Worm (Caenorhabditis elegans): ENCODE results near the gene C50E10.2.

DNA sequence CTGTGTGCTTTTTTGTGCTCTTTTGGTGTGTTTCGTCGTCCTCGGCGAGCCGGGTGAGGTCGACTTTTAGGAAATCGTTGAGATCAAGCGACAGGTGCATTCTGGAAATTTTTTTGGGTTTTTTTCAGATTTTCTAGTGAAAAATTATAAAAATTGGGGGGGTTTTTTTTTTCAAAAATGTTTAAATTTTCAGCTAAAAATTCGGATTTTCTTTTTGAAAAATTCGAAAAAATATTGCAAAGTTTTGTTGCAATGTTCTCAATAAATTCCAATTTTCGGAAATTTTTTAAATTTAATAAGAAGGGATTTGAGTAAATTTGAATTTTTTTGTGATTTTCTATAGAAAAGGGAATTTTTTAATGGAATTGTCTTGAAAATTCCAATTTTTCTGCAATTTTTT lies 34.6 kb downstream of the C50E10.2 start, which contains the start of gene Y57A10A.27:
- TF ChIP-seq ztf-23 (GFP tag; IDR thresholded peaks at IDR 0.05) (no peak), T22C8.4 (GFP tag; IDR thresholded peaks at IDR 0.05) (no peak)

Measured in whole organism, midembryonic.